Fruit fly (Drosophila melanogaster) whole organism, prepupa: ENCODE measurements around the gene axo.

Experiments
- Blimp-1 ChIP-seq: fragments of 200-800 bp; sonication (Bioruptor generic); optimal IDR thresholded peaks from 3 replicates; lab custom pipeline; 2017; ENCODE audit warnings: missing biosample characterization, missing genetic modification characterization, mild to moderate bottlenecking, moderate library complexity, missing genetic modification reagents
- CG10631 ChIP-seq: fragments of 200-800 bp; sonication (Bioruptor generic); optimal IDR thresholded peaks from 2 replicates; lab custom pipeline; 2016; ENCODE audit warnings: missing biosample characterization, missing genetic modification characterization
- CG10669 ChIP-seq: fragments of 200-800 bp; sonication (Bioruptor generic); optimal IDR thresholded peaks from 3 replicates; lab custom pipeline; 2018; ENCODE audit warnings: missing biosample characterization, mild to moderate bottlenecking, missing genetic modification characterization, moderate library complexity
- CG11294 ChIP-seq: fragments of 200-800 bp; sonication (Bioruptor generic); IDR thresholded peaks from 2 replicates; pipeline ENCODE4 v1.3.6; 2022; ENCODE audit warnings: missing biosample characterization, missing genetic modification characterization
- CG11762 ChIP-seq: fragments of 200-800 bp; sonication (Bioruptor generic); optimal IDR thresholded peaks from 3 replicates; lab custom pipeline; 2016; ENCODE audit warnings: missing biosample characterization, missing genetic modification characterization; ENCODE audit not compliant: insufficient read depth
- CG11902 ChIP-seq: fragments of 200-800 bp; sonication (Bioruptor generic); optimal IDR thresholded peaks from 3 replicates; lab custom pipeline; 2016; ENCODE audit warnings: missing biosample characterization, missing genetic modification characterization
- CG15336 ChIP-seq: fragments of 200-800 bp; sonication (Bioruptor generic); IDR thresholded peaks from 2 replicates; pipeline ENCODE4 v1.3.6; 2022; ENCODE audit warnings: missing biosample characterization, missing genetic modification characterization
- CG1621 ChIP-seq: fragments of 200-800 bp; sonication (Bioruptor generic); optimal IDR thresholded peaks from 3 replicates; lab custom pipeline; 2018; ENCODE audit warnings: missing biosample characterization, mild to moderate bottlenecking, missing genetic modification characterization
- CG3032 ChIP-seq: fragments of 200-800 bp; optimal IDR thresholded peaks from 2 replicates; lab custom pipeline; 2019; ENCODE audit warnings: missing biosample characterization, mild to moderate bottlenecking, missing genetic modification characterization, moderate library complexity
- CG31627 ChIP-seq: fragments of 200-800 bp; sonication (Bioruptor generic); optimal IDR thresholded peaks from 3 replicates; lab custom pipeline; 2016; ENCODE audit warnings: missing biosample characterization, missing genetic modification characterization
- CG32006 ChIP-seq: fragments of 200-800 bp; sonication (Bioruptor generic); optimal IDR thresholded peaks from 3 replicates; lab custom pipeline; 2017; ENCODE audit warnings: missing biosample characterization, mild to moderate bottlenecking, missing genetic modification characterization
- CG34406 ChIP-seq: fragments of 200-800 bp; sonication (Bioruptor generic); optimal IDR thresholded peaks from 3 replicates; lab custom pipeline; 2016; ENCODE audit warnings: missing biosample characterization, missing genetic modification characterization
- CG6163 ChIP-seq: fragments of 200-800 bp; sonication (Bioruptor generic); IDR thresholded peaks from 3 replicates; pipeline ENCODE4 v1.3.6; 2022; ENCODE audit warnings: missing biosample characterization, missing genetic modification characterization
- CG6276 ChIP-seq: fragments of 200-800 bp; sonication (Bioruptor generic); optimal IDR thresholded peaks from 2 replicates; lab custom pipeline; 2017; ENCODE audit warnings: missing biosample characterization, mild to moderate bottlenecking, missing genetic modification characterization
- CG6792 ChIP-seq: fragments of 200-800 bp; sonication (Bioruptor generic); optimal IDR thresholded peaks from 3 replicates; lab custom pipeline; 2016; ENCODE audit warnings: missing biosample characterization, missing genetic modification characterization
- CG6808 ChIP-seq: fragments of 200-800 bp; sonication (Bioruptor generic); optimal IDR thresholded peaks from 3 replicates; lab custom pipeline; 2017; ENCODE audit warnings: missing biosample characterization, missing genetic modification characterization, mild to moderate bottlenecking, moderate library complexity, missing genetic modification reagents
- CG6854 ChIP-seq: fragments of 200-800 bp; sonication (Bioruptor generic); optimal IDR thresholded peaks from 2 replicates; lab custom pipeline; 2017; ENCODE audit warnings: missing biosample characterization, mild to moderate bottlenecking, missing genetic modification characterization
- CG7368 ChIP-seq: fragments of 200-800 bp; sonication (Bioruptor generic); optimal IDR thresholded peaks from 3 replicates; lab custom pipeline; 2016; ENCODE audit warnings: missing biosample characterization, missing genetic modification characterization
- CG8119 ChIP-seq: fragments of 200-800 bp; sonication (Bioruptor generic); IDR thresholded peaks from 3 replicates; pipeline ENCODE4 v1.3.6; 2022; ENCODE audit warnings: missing biosample characterization, missing genetic modification characterization
- CG8632 ChIP-seq: fragments of 200-800 bp; sonication (Bioruptor generic); optimal IDR thresholded peaks from 3 replicates; lab custom pipeline; 2016; ENCODE audit warnings: missing biosample characterization, missing genetic modification characterization
- CG9139 ChIP-seq: fragments of 200-800 bp; sonication (Bioruptor generic); optimal IDR thresholded peaks from 3 replicates; lab custom pipeline; 2017; ENCODE audit warnings: missing biosample characterization, mild to moderate bottlenecking, missing genetic modification characterization
- Eip75B ChIP-seq: fragments of 200-800 bp; sonication (Bioruptor generic); optimal IDR thresholded peaks from 3 replicates; lab custom pipeline; 2016; ENCODE audit warnings: missing biosample characterization, missing genetic modification characterization
- Eip78C ChIP-seq: fragments of 200-800 bp; sonication (Bioruptor generic); peaks from one replicate; lab custom pipeline; 2016; ENCODE audit warnings: missing biosample characterization, missing genetic modification characterization
- Eip93F ChIP-seq: fragments of 200-800 bp; sonication (Bioruptor generic); optimal IDR thresholded peaks from 2 replicates; lab custom pipeline; 2016; ENCODE audit warnings: missing biosample characterization, mild to moderate bottlenecking, missing genetic modification characterization
- Ets96B ChIP-seq: fragments of 200-800 bp; optimal IDR thresholded peaks from 2 replicates; lab custom pipeline; 2019; ENCODE audit warnings: missing biosample characterization, mild to moderate bottlenecking, missing genetic modification characterization, moderate library complexity
- Hr4 ChIP-seq: fragments of 200-800 bp; sonication (Bioruptor generic); optimal IDR thresholded peaks from 3 replicates; lab custom pipeline; 2016; ENCODE audit warnings: missing biosample characterization, missing genetic modification characterization
- Lpt ChIP-seq: fragments of 200-800 bp; sonication (Bioruptor generic); optimal IDR thresholded peaks from 3 replicates; lab custom pipeline; 2016; ENCODE audit warnings: missing biosample characterization, missing genetic modification characterization
- Met ChIP-seq: fragments of 200-800 bp; sonication (Bioruptor generic); optimal IDR thresholded peaks from 3 replicates; lab custom pipeline; 2016; ENCODE audit warnings: missing biosample characterization, missing genetic modification characterization
- Smox ChIP-seq: fragments of 200-800 bp; sonication (Bioruptor generic); optimal IDR thresholded peaks from 3 replicates; lab custom pipeline; 2016; ENCODE audit warnings: missing biosample characterization, missing genetic modification characterization
- Sox14 ChIP-seq: fragments of 200-800 bp; sonication (Bioruptor generic); optimal IDR thresholded peaks from 3 replicates; lab custom pipeline; 2016; ENCODE audit warnings: missing biosample characterization, missing genetic modification characterization
- Sox15 ChIP-seq: fragments of 200-800 bp; sonication (Bioruptor generic); optimal IDR thresholded peaks from 3 replicates; lab custom pipeline; 2016; ENCODE audit warnings: missing biosample characterization, missing genetic modification characterization
- achi ChIP-seq: fragments of 200-800 bp; sonication (Bioruptor generic); optimal IDR thresholded peaks from 3 replicates; lab custom pipeline; 2016; ENCODE audit warnings: missing biosample characterization, missing genetic modification characterization
- acj6 ChIP-seq: fragments of 200-800 bp; sonication (Bioruptor generic); optimal IDR thresholded peaks from 3 replicates; lab custom pipeline; 2016; ENCODE audit warnings: missing biosample characterization, missing genetic modification characterization
- cyc ChIP-seq: fragments of 200-800 bp; sonication (Bioruptor generic); optimal IDR thresholded peaks from 3 replicates; lab custom pipeline; 2016; ENCODE audit warnings: missing biosample characterization, missing genetic modification characterization
- dac ChIP-seq: fragments of 200-800 bp; sonication (Bioruptor generic); optimal IDR thresholded peaks from 2 replicates; lab custom pipeline; 2017; ENCODE audit warnings: missing biosample characterization, mild to moderate bottlenecking, missing genetic modification characterization
- dsx ChIP-seq: fragments of 200-800 bp; optimal IDR thresholded peaks from 3 replicates; lab custom pipeline; 2019; ENCODE audit warnings: missing biosample characterization, mild to moderate bottlenecking, missing genetic modification characterization, moderate library complexity; ENCODE audit not compliant: poor library complexity, severe bottlenecking
- eg ChIP-seq: fragments of 200-800 bp; sonication (Bioruptor generic); IDR thresholded peaks from 3 replicates; pipeline ENCODE4 v1.3.6; 2022; ENCODE audit warnings: missing biosample characterization, missing genetic modification characterization
- esn ChIP-seq: fragments of 200-800 bp; sonication (Bioruptor generic); optimal IDR thresholded peaks from 2 replicates; lab custom pipeline; 2016; ENCODE audit warnings: missing biosample characterization, mild to moderate bottlenecking, missing genetic modification characterization, moderate library complexity
- fd85E ChIP-seq: fragments of 200-800 bp; sonication (Bioruptor generic); optimal IDR thresholded peaks from 3 replicates; lab custom pipeline; 2016; ENCODE audit warnings: missing biosample characterization, missing genetic modification characterization
- fkh ChIP-seq: fragments of 200-800 bp; sonication (Bioruptor generic); optimal IDR thresholded peaks from 3 replicates; lab custom pipeline; 2017; ENCODE audit warnings: missing biosample characterization, mild to moderate bottlenecking, missing genetic modification characterization, moderate library complexity
- pdm3 ChIP-seq: fragments of 200-800 bp; sonication (Bioruptor generic); optimal IDR thresholded peaks from 3 replicates; lab custom pipeline; 2016; ENCODE audit warnings: missing biosample characterization, missing genetic modification characterization
- salr ChIP-seq, 2 experiments: fragments of 200-800 bp; sonication (Bioruptor generic); optimal IDR thresholded peaks; 3 replicates each; lab custom pipeline; 2016 to 2018; ENCODE audit warnings: missing biosample characterization in 2 of 2, missing genetic modification characterization in 2 of 2, mild to moderate bottlenecking in 1 of 2
- spab ChIP-seq: fragments of 200-800 bp; sonication (Bioruptor generic); optimal IDR thresholded peaks from 2 replicates; lab custom pipeline; 2017; ENCODE audit warnings: missing biosample characterization, mild to moderate bottlenecking, missing genetic modification characterization, missing genetic modification reagents
- ss ChIP-seq, 2 experiments: fragments of 200-800 bp; sonication (Bioruptor generic); optimal IDR thresholded peaks; 2 replicates in 1 of 2; 3 replicates in 1 of 2; lab custom pipeline; 2017 to 2018; ENCODE audit warnings: mild to moderate bottlenecking in 2 of 2, missing biosample characterization in 2 of 2, missing genetic modification characterization in 2 of 2, moderate library complexity in 1 of 2
- svp ChIP-seq: fragments of 200-800 bp; sonication (Bioruptor generic); peaks from one replicate; lab custom pipeline; 2016; ENCODE audit warnings: missing biosample characterization, missing genetic modification characterization
- vri ChIP-seq: fragments of 200-800 bp; sonication (Bioruptor generic); optimal IDR thresholded peaks from 3 replicates; lab custom pipeline; 2016; ENCODE audit warnings: missing biosample characterization, mild to moderate bottlenecking, missing genetic modification characterization

axo gene

DNA sequence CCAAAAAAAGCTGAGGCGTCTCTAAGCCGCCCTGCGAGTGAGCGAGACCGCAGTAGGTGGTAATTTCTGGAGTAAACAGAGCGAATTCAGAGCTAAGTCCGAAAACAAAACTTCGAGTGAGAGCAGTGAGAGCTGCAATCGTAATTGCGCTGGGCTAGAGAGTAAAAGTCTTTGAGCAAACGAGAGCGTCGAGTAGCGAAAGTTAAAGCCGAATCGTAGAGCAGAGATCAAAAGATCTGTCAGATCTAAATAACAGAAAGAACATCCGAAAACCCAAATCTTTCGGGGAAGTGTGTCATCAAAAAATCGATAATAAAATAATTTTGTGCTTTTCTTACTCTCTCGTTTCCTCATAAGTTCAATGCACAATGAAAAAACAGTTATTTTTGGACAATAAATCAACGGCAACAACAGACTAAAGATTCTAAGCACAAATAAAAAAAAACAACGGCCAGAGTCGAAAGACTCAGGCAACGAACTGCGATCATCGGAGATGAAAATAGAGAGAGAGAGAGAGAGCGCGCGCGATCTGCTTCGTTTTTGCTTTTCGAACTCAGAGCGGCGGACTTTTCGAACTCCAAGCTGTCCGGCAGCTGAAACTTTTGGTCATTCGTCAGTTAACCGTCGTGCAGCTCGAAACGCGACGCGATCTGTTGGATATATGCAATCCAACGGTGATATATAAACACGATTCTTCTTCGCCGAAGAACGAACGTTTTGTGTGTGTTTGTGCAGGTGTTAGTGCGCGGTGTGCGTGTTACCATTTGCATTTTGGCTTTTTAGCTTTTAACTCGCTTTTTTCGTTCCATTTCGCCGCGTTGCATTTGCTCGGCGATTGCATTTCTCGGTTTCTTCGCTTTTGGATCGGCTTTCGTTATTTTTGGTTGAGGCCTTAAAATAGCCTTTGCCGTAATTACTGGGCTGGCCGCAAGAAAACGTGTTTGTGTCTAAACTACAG, 5.3 kb upstream of the axo start, which contains the start of gene RhoGEF64C:
TSS of gene RhoGEF64C (plus strand) at position 607 of the 958 bp plus-strand sequence.
- TF ChIP-seq CG11902, result no peak
- TF ChIP-seq eg (GFP tag; lab: Robert Waterston, UW), result peak; percentile 42; the same call in 2 of the 3 replicates
- TF ChIP-seq Met (GFP tag; lab: Kevin White, UChicago), result peak; percentile 1
- TF ChIP-seq Eip75B (GFP tag; lab: Kevin White, UChicago), result no peak
- no peak for TF ChIP-seq cyc (GFP tag; lab: Kevin White, UChicago)
- peak; percentile 60 for TF ChIP-seq CG1621 (tag; lab: Kevin White, UChicago)
- TF ChIP-seq CG6163 (GFP tag; lab: Robert Waterston, UW), result 0 out of 3 replicates have a peak, but pooled peaks have one; percentile 18
- peak; percentile 69 for TF ChIP-seq Blimp-1 (GFP tag; lab: Kevin White, UChicago)
- peak; percentile 17 for TF ChIP-seq svp (GFP tag; lab: Kevin White, UChicago)
- no peak for TF ChIP-seq CG6276 (GFP tag; lab: Kevin White, UChicago)
- no peak for TF ChIP-seq dsx (GFP tag; lab: Kevin White, UChicago)
- TF ChIP-seq Smox (GFP tag; lab: Kevin White, UChicago), result no peak
- TF ChIP-seq CG32006 (GFP tag; lab: Kevin White, UChicago), result no peak
- TF ChIP-seq pdm3 (GFP tag; lab: Kevin White, UChicago), result no peak
- TF ChIP-seq CG6854 (GFP tag; lab: Kevin White, UChicago), result peak; percentile 50
- no peak for TF ChIP-seq spab
- peak; percentile 1 to 51 for TF ChIP-seq ss (GFP tag; optimal IDR thresholded peaks at IDR 0.05; lab: Kevin White, UChicago)
- TF ChIP-seq CG6792 (GFP tag; lab: Kevin White, UChicago), result no peak
- peak; percentile 69 for TF ChIP-seq Eip78C
- no peak for TF ChIP-seq CG34406 (GFP tag; lab: Kevin White, UChicago)
- peak; percentile 46 for TF ChIP-seq fkh (GFP tag; lab: Kevin White, UChicago)
- no peak for TF ChIP-seq Sox15
- no peak for TF ChIP-seq CG9139 (GFP tag; lab: Kevin White, UChicago)
- 0 out of 2 replicates have a peak, but pooled peaks have one; percentile 24 for TF ChIP-seq CG15336 (GFP tag; lab: Robert Waterston, UW)

dm6 chr3L:4691775-4692174, 4.7 kb upstream of the axo start:
- TF ChIP-seq CG11294 (GFP tag; lab: Robert Waterston, UW) (no peak), CG10669 (GFP tag; lab: Kevin White, UChicago) (peak; percentile 40), cyc (GFP tag; lab: Kevin White, UChicago) (no peak), CG31627 (GFP tag; lab: Kevin White, UChicago) (no peak), esn (GFP tag; lab: Kevin White, UChicago) (no peak), CG8119 (GFP tag; lab: Robert Waterston, UW) (peak; percentile 80), Hr4 (GFP tag; lab: Kevin White, UChicago) (peak; percentile 33), CG7368 (GFP tag; lab: Kevin White, UChicago) (no peak), vri (GFP tag; lab: Kevin White, UChicago) (no peak), Ets96B (tag; lab: Kevin White, UChicago) (peak; percentile 55), Blimp-1 (GFP tag; lab: Kevin White, UChicago) (no peak), CG9139 (GFP tag; lab: Kevin White, UChicago) (no peak), Smox (GFP tag; lab: Kevin White, UChicago) (no peak), CG10631 (GFP tag; lab: Kevin White, UChicago) (peak; percentile 61), Eip93F (GFP tag; lab: Kevin White, UChicago) (no peak), CG1621 (tag; lab: Kevin White, UChicago) (no peak), acj6 (GFP tag; lab: Kevin White, UChicago) (peak; percentile 47), Lpt (GFP tag; lab: Kevin White, UChicago) (no peak), CG3032 (peak; percentile 56), spab (peak; percentile 26), CG6276 (GFP tag; lab: Kevin White, UChicago) (peak; percentile 64), salr (GFP tag; optimal IDR thresholded peaks at IDR 0.05; lab: Kevin White, UChicago) (peak in 1 of 2 experiments; percentile 61), Sox14 (GFP tag; lab: Kevin White, UChicago) (no peak), fd85E (no peak), eg (GFP tag; lab: Robert Waterston, UW) (no peak), dac (GFP tag; lab: Kevin White, UChicago) (no peak), achi (GFP tag; lab: Kevin White, UChicago) (peak; percentile 61), CG11762 (GFP tag; lab: Kevin White, UChicago) (peak; percentile 12), CG15336 (GFP tag; lab: Robert Waterston, UW) (peak; percentile 77), svp (GFP tag; lab: Kevin White, UChicago) (no peak), CG6808 (peak; percentile 33), CG8632 (no peak)
